Fruit fly (Drosophila melanogaster) whole organism: Measurements from ENCODE around the gene Iru.

ENCODE experiments used
- CG8478 ChIP-seq: fragments of >200 bp; optimal IDR thresholded peaks from 2 replicates; lab custom pipeline; 2018; ENCODE audit warnings: inconsistent platforms
- Dll ChIP-seq: fragments of >200 bp; optimal IDR thresholded peaks from 2 replicates; lab custom pipeline; 2017
- EcR ChIP-seq, 2 experiments: fragments of >200 bp; optimal IDR thresholded peaks; 2 replicates each; lab custom pipeline; 2017; ENCODE audit warnings: missing biosample characterization in 2 of 2, missing genetic modification characterization in 2 of 2, missing genetic modification reagents in 2 of 2
- pan ChIP-seq: fragments of >200 bp; optimal IDR thresholded peaks from 2 replicates; lab custom pipeline; 2017
- psq ChIP-seq: fragments of >200 bp; optimal IDR thresholded peaks from 2 replicates; lab custom pipeline; 2017
- usp ChIP-seq: fragments of >200 bp; optimal IDR thresholded peaks from 2 replicates; lab custom pipeline; 2017; ENCODE audit warnings: missing biosample characterization, missing genetic modification characterization, mixed read lengths

- TF ChIP-seq psq (lab: Kevin White, UChicago): no peak
- TF ChIP-seq EcR (GFP tag; optimal IDR thresholded peaks at IDR 0.05; lab: Kevin White, UChicago): no peak
- TF ChIP-seq Dll (lab: Kevin White, UChicago): no peak
- no peak for TF ChIP-seq pan (lab: Kevin White, UChicago)
- no peak for TF ChIP-seq CG8478 (lab: Kevin White, UChicago)
- TF ChIP-seq usp: no peak
Observed at dm6 chr3R:9057032-9057397, 50.8 kb downstream of the Iru start.
